Fruit fly (Drosophila melanogaster): ENCODE data around the gene CG12546.
A peak's percentile ranks its signal among the peaks of the same experiment; 100 is the strongest.

Gene CG12546

DNA sequence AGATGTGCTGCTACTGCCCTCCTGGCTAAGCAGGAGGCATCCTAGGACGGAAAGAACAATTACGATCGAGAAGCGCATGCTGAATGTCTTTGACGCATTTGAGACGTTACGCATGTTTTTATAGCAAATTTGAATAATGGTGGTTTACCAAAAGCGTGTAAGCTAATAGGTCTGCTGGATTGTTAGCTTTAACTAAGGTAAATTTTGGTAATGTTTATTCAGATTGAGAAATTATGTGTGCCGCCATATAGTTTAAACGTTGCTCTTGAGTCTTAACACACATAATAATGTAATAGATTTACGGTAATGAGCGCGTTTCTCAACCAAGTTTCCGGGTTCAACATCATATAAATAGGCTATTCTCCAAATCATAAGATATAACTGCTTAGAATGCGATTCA, at the start of gene CG12546, which contains the start of gene CG14453:
Gene CG12546 (minus strand): TSS at position 101 of the 400 bp plus-strand sequence.
Gene CG14453 (plus strand): TSS at position 372 of the 400 bp plus-strand sequence.
- TF ChIP-seq woc (GFP tag; optimal IDR thresholded peaks at IDR 0.05) = no peak
- TF ChIP-seq sv (GFP tag; optimal IDR thresholded peaks at IDR 0.05) = no peak
- no peak for TF ChIP-seq Jra (GFP tag; optimal IDR thresholded peaks at IDR 0.05)
- TF ChIP-seq ey (GFP tag; optimal IDR thresholded peaks at IDR 0.05) = no peak
- TF ChIP-seq Hnf4 (GFP tag; optimal IDR thresholded peaks at IDR 0.05) = no peak

DNA sequence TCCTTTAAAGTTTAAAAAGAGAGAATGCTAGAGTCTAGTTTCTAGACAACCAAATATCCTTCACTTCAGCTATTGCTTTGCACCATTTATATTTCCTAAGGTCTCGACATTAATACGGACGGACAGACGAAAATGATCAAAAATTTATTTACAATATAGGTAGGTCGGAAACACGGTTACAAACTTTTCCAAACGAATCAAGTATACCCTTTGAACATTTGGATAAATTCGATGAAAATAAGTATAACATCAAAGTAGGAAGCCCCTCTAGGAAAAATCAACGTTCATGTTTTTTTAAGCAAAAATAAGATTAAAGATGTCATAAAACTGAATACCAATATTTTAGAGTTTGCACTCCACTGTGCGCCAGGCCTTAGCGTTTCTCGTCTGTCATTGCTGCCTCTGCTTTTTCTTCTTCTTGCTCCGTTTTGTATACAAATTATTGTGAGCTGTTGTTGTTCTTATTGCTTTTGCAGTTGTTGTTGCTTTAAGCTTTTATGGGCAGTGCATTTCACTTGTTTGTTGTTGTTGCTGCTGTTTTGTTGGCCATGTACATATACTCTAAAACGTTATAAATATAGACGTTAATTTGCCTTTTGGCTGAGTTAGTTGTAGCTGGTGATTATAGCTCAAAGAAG, 49.5 kb upstream of the CG12546 start:
- TF ChIP-seq woc (GFP tag; optimal IDR thresholded peaks at IDR 0.05) (peak; percentile 46), h (GFP tag; optimal IDR thresholded peaks at IDR 0.05) (peak; percentile 30), psq (GFP tag; optimal IDR thresholded peaks at IDR 0.05) (peak; percentile 7), rgr (GFP tag; optimal IDR thresholded peaks at IDR 0.05) (peak; percentile 9), dsf (GFP tag; optimal IDR thresholded peaks at IDR 0.05; ENCODE audit: borderline replicate concordance) (no peak)

DNA sequence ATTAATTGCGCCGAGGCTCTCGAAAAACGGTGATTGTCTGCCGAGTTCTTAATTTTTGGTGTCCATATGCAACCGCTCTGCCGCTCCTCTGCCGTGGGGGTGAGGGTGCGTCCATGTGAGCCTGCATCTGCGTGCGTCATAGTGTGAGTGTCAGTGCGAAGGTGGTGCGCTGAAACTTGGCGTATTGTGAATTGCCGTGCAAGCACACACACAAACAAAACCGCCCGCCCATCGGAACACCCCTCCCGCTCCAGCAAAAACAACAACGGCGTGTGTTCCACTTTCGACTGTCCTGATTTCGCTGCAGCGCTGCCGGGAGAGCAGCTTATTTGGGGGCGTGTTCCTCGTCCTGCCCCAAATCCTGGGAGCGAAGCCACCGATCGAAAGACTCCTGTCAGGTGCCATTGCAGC, 48.5 kb upstream of the CG12546 start:
- TF ChIP-seq CG32264 (GFP tag; optimal IDR thresholded peaks at IDR 0.05) = no peak
- peak; percentile 2 for TF ChIP-seq lola (GFP tag; optimal IDR thresholded peaks at IDR 0.05)

DNA sequence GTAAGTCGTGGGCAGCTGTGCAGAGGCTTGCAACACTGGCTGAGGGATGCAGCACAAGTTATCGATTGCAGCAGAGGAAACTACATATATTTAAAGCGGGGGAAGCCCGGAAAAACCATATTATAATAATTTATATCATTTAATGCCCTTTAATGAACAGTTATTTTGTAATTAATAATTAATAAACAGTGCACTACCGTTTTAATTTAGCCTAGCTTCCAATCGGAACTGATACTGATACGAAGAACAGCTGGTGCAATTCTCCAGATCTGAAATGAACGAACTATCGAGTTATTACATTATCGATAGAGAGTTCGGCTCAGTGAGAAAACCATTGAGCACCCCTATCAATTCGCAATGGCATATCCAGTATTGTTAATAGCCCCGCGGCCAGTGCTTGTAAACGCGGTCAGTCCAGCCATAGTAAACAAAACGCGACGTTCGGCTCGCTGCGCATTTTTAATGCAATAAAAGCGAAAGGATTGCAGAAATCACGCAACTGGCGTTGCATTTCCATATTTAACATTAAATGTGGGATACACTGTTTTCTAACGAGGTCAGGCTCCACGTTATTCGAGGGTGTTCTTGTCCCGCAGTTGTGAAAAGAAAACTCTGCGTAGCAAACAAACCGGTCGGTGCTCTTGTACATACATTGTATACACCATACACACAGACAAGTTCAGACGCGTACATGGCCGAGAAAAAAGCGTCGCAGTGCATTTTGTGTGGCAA, 47.9 kb upstream of the CG12546 start, which contains the start of gene CG7369:
Gene CG7369 (plus strand): TSS at position 405 of the 732 bp plus-strand sequence.
- peak; percentile 90 for TF ChIP-seq h (GFP tag; optimal IDR thresholded peaks at IDR 0.05)
- TF ChIP-seq br (GFP tag; optimal IDR thresholded peaks at IDR 0.05) = peak; percentile 85
- TF ChIP-seq Jra (GFP tag; optimal IDR thresholded peaks at IDR 0.05) = peak; percentile 75
- peak; percentile 91 for TF ChIP-seq Hr83 (GFP tag; optimal IDR thresholded peaks at IDR 0.05; ENCODE audit: poor library complexity, severe bottlenecking)
- peak; percentile 71 for TF ChIP-seq Rel (GFP tag; optimal IDR thresholded peaks at IDR 0.05)
- peak; percentile 99 for TF ChIP-seq Rel (tag; optimal IDR thresholded peaks at IDR 0.05)
- no peak for TF ChIP-seq Vsx2 (GFP tag; optimal IDR thresholded peaks at IDR 0.05; ENCODE audit: partially characterized antibody)
- peak; percentile 66 for TF ChIP-seq CG32264 (GFP tag; optimal IDR thresholded peaks at IDR 0.05)
- TF ChIP-seq sage (GFP tag; optimal IDR thresholded peaks at IDR 0.05) = peak; percentile 84
- TF ChIP-seq dmrt93B (GFP tag; optimal IDR thresholded peaks at IDR 0.05) = peak; percentile 91
- peak; percentile 87 for TF ChIP-seq OdsH (GFP tag; optimal IDR thresholded peaks at IDR 0.05)
- peak; percentile 77 for TF ChIP-seq dsf (GFP tag; optimal IDR thresholded peaks at IDR 0.05; ENCODE audit: borderline replicate concordance)
- no peak for TF ChIP-seq CrebA (GFP tag; optimal IDR thresholded peaks at IDR 0.05; ENCODE audit: borderline replicate concordance)
- TF ChIP-seq Sp1 (GFP tag; optimal IDR thresholded peaks at IDR 0.05) = peak; percentile 85
- TF ChIP-seq CG9705 (GFP tag; optimal IDR thresholded peaks at IDR 0.05) = peak; percentile 81
- no peak for TF ChIP-seq N (GFP tag; optimal IDR thresholded peaks at IDR 0.05)
- peak; percentile 74 for TF ChIP-seq sv (GFP tag; optimal IDR thresholded peaks at IDR 0.05)
- TF ChIP-seq Dfd (GFP tag; optimal IDR thresholded peaks at IDR 0.05) = no peak
- TF ChIP-seq pan (optimal IDR thresholded peaks at IDR 0.05) = no peak
- no peak for TF ChIP-seq usp (GFP tag; optimal IDR thresholded peaks at IDR 0.05)
- peak; percentile 90 for TF ChIP-seq fru (GFP tag; optimal IDR thresholded peaks at IDR 0.05)
- no peak for TF ChIP-seq Abd-B (GFP tag; optimal IDR thresholded peaks at IDR 0.05)
- peak; percentile 93 for TF ChIP-seq brk (GFP tag; optimal IDR thresholded peaks at IDR 0.05)
- peak; percentile 49 for TF ChIP-seq Mio (GFP tag; optimal IDR thresholded peaks at IDR 0.05)
- peak; percentile 89 for TF ChIP-seq rgr (GFP tag; optimal IDR thresholded peaks at IDR 0.05)
- peak; percentile 26 for TF ChIP-seq jim (GFP tag; optimal IDR thresholded peaks at IDR 0.05)
- peak; percentile 83 for TF ChIP-seq ey (GFP tag; optimal IDR thresholded peaks at IDR 0.05)
- peak; percentile 84 for TF ChIP-seq woc (GFP tag; optimal IDR thresholded peaks at IDR 0.05)
- TF ChIP-seq Dif (GFP tag; optimal IDR thresholded peaks at IDR 0.05; ENCODE audit: partially characterized antibody) = no peak
- no peak for TF ChIP-seq dl (GFP tag; optimal IDR thresholded peaks at IDR 0.05; ENCODE audit: insufficient read depth in 1 of 2, partially characterized antibody in 2 of 2)
- TF ChIP-seq lola (GFP tag; optimal IDR thresholded peaks at IDR 0.05) = no peak
- TF ChIP-seq psq (GFP tag; optimal IDR thresholded peaks at IDR 0.05) = peak; percentile 89
- no peak for TF ChIP-seq Hr78 (GFP tag; optimal IDR thresholded peaks at IDR 0.05)
- peak; percentile 31 to 92 for TF ChIP-seq foxo (GFP tag; optimal IDR thresholded peaks at IDR 0.05)
- TF ChIP-seq GATAd (GFP tag; optimal IDR thresholded peaks at IDR 0.05) = peak; percentile 87
- TF ChIP-seq tai (GFP tag; optimal IDR thresholded peaks at IDR 0.05) = peak; percentile 95
- TF ChIP-seq Hnf4 (GFP tag; optimal IDR thresholded peaks at IDR 0.05) = peak; percentile 91
- TF ChIP-seq HLH106 (tag; optimal IDR thresholded peaks at IDR 0.05) = peak; percentile 90
- peak; percentile 77 for TF ChIP-seq Myc (optimal IDR thresholded peaks at IDR 0.05)

All from whole organism, wandering third instar larva.